Fruit fly (Drosophila melanogaster): ENCODE measurements around the gene neur.

DNA sequence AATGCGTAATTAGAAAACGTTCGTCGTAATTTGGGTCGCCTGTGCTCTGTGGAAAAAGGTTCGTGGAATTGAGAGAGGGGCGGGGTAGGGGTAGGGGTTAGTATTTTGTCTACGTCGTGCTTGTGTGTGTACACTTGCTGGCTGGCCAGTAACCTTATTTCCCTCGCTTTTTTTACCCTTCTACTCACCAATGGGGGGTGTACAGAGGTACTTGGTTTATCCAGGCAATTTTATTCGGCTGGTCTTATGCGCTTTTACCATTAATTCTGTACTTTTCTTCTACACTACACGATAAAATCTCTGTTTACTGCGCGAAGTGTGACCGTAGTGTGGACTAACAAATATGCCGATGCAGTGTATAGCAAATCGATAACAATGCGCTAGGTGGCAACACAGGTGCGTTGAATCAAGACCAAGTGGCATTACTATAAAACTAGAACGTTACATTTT lies 19.6 kb downstream of the neur start, which contains the start of gene tgo:
- TF ChIP-seq h (GFP tag; optimal IDR thresholded peaks at IDR 0.05) (no peak), brk (GFP tag; optimal IDR thresholded peaks at IDR 0.05) (no peak), dl (GFP tag; optimal IDR thresholded peaks at IDR 0.05; ENCODE audit: insufficient read depth in 1 of 2, partially characterized antibody in 2 of 2) (no peak)

Measured in whole organism, wandering third instar larva.